Fruit fly (Drosophila melanogaster) whole organism, wandering third instar larva: ENCODE data around the gene mew.

Source experiments
- HLH106 ChIP-seq: fragments of 200-800 bp; optimal IDR thresholded peaks from 3 replicates; lab custom pipeline; 2019; ENCODE audit warnings: missing biosample characterization, mild to moderate bottlenecking, missing genetic modification characterization, moderate library complexity
- Hr83 ChIP-seq: fragments of 200-300 bp; sonication (Bioruptor generic); optimal IDR thresholded peaks from 2 replicates; lab custom pipeline; 2016; ENCODE audit warnings: missing biosample characterization, mild to moderate bottlenecking, missing genetic modification characterization, moderate library complexity; ENCODE audit not compliant: poor library complexity, severe bottlenecking
- Sp1 ChIP-seq: fragments of 200-800 bp; sonication (Bioruptor generic); optimal IDR thresholded peaks from 3 replicates; lab custom pipeline; 2019; ENCODE audit warnings: missing biosample characterization, mild to moderate bottlenecking, missing genetic modification characterization, moderate library complexity
- dsf ChIP-seq: sonication (Bioruptor generic); optimal IDR thresholded peaks from 2 replicates; lab custom pipeline; 2016; ENCODE audit warnings: missing biosample characterization, missing genetic modification characterization, borderline replicate concordance
- ey ChIP-seq: fragments of 200-800 bp; sonication (Bioruptor generic); optimal IDR thresholded peaks from 2 replicates; lab custom pipeline; 2016; ENCODE audit warnings: missing biosample characterization, missing genetic modification characterization
- fru ChIP-seq: fragments of 200-800 bp; sonication (Bioruptor generic); optimal IDR thresholded peaks from 3 replicates; lab custom pipeline; 2016; ENCODE audit warnings: missing biosample characterization, mild to moderate bottlenecking, missing genetic modification characterization
- h ChIP-seq: fragments of 200-800 bp; sonication (Bioruptor generic); optimal IDR thresholded peaks from 3 replicates; lab custom pipeline; 2016; ENCODE audit warnings: missing biosample characterization, mild to moderate bottlenecking, missing genetic modification characterization
- jim ChIP-seq: fragments of 175-275, 200-325 bp; sonication (Bioruptor generic); optimal IDR thresholded peaks from 2 replicates; lab custom pipeline; 2016; ENCODE audit warnings: missing biosample characterization, mild to moderate bottlenecking, missing genetic modification characterization
- pan ChIP-seq: fragments of >200 bp; optimal IDR thresholded peaks from 2 replicates; lab custom pipeline; 2017
- psq ChIP-seq: fragments of 200-800 bp; sonication (Bioruptor generic); optimal IDR thresholded peaks from 3 replicates; lab custom pipeline; 2017; ENCODE audit warnings: missing biosample characterization, mild to moderate bottlenecking, missing genetic modification characterization, moderate library complexity
- rgr ChIP-seq: fragments of 200-800 bp; sonication (Bioruptor generic); optimal IDR thresholded peaks from 3 replicates; lab custom pipeline; 2016; ENCODE audit warnings: missing biosample characterization, mild to moderate bottlenecking, missing genetic modification characterization
- sv ChIP-seq: fragments of 200-800 bp; sonication (Bioruptor generic); optimal IDR thresholded peaks from 3 replicates; lab custom pipeline; 2016; ENCODE audit warnings: missing biosample characterization, missing genetic modification characterization
- usp ChIP-seq: fragments of >200 bp; optimal IDR thresholded peaks from 2 replicates; lab custom pipeline; 2017; ENCODE audit warnings: missing biosample characterization, missing genetic modification characterization

DNA sequence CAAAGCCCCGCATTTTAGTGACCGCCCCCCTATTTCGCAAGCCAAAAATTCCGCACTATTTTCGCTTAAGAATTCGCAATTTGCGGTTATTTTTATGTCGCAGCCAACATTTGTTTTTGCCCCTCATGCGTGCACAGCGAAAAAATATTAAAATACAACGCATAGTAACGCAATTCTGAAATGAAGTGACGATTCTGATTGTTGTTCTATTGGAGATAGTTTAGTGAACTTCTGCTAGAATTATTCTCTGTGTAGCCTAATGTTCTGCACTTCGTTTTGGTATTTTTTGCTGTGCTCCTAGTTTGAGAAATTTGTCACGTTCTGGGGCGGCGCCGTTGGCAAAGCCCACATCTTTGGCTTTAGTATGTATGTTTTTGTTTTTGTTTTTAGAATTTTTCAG lies 36.5 kb downstream of the mew start:
- no peak for TF ChIP-seq rgr (GFP tag; lab: Kevin White, UChicago)
- no peak for TF ChIP-seq sv (GFP tag; lab: Kevin White, UChicago)
- no peak for TF ChIP-seq dsf (GFP tag; lab: Kevin White, UChicago)
- no peak for TF ChIP-seq ey (GFP tag; lab: Kevin White, UChicago)
- TF ChIP-seq Sp1 (GFP tag; lab: Kevin White, UChicago): no peak
- TF ChIP-seq psq (GFP tag; lab: Kevin White, UChicago): no peak
- TF ChIP-seq jim (GFP tag; lab: Kevin White, UChicago): no peak
- TF ChIP-seq h (GFP tag; lab: Kevin White, UChicago): no peak
- TF ChIP-seq usp (GFP tag; lab: Kevin White, UChicago): no peak
- TF ChIP-seq fru (GFP tag; lab: Kevin White, UChicago): no peak
- no peak for TF ChIP-seq pan
- no peak for TF ChIP-seq HLH106 (tag; lab: Kevin White, UChicago)
- TF ChIP-seq Hr83 (GFP tag; lab: Kevin White, UChicago): no peak
